Worm (Caenorhabditis elegans) whole organism, mixed stage, embryonic: ENCODE data around the gene Y49F6C.6.

Experiments used
- bed-3 ChIP-seq: fragments of 200-800 bp; sonication (Bioruptor generic); optimal IDR thresholded peaks from 3 replicates; lab custom pipeline; 2018; ENCODE audit warnings: mild to moderate bottlenecking, missing genetic modification characterization, moderate library complexity, missing compliant biosample characterization
- elt-1 ChIP-seq: sonication (generic microtip); optimal IDR thresholded peaks from 2 replicates; lab custom pipeline; 2017; ENCODE audit warnings: missing genetic modification characterization, mild to moderate bottlenecking, missing compliant biosample characterization, antibody characterized with exemption, moderate library complexity, borderline replicate concordance; ENCODE audit not compliant: insufficient read depth
- elt-3 ChIP-seq: fragments of 150-350 bp; optimal IDR thresholded peaks from 2 replicates; lab custom pipeline; 2014; ENCODE audit warnings: missing biosample characterization, missing genetic modification characterization
- ham-2 ChIP-seq: fragments of 200-800 bp; sonication (Bioruptor generic); optimal IDR thresholded peaks from 2 replicates; lab custom pipeline; 2018; ENCODE audit warnings: mild to moderate bottlenecking, missing genetic modification characterization, missing compliant biosample characterization
- lin-13 ChIP-seq: fragments of 150-350 bp; optimal IDR thresholded peaks from 2 replicates; lab custom pipeline; 2014; ENCODE audit warnings: missing biosample characterization, missing genetic modification characterization
- mep-1 ChIP-seq: fragments of 150-350 bp; optimal IDR thresholded peaks from 2 replicates; lab custom pipeline; 2017; ENCODE audit warnings: missing biosample characterization, missing genetic modification reagents, missing genetic modification characterization, inconsistent platforms
- nhr-237 ChIP-seq: fragments of 150-350 bp; optimal IDR thresholded peaks from 2 replicates; lab custom pipeline; 2014; ENCODE audit warnings: missing biosample characterization, missing genetic modification characterization
- nhr-28 ChIP-seq: fragments of 150-350 bp; optimal IDR thresholded peaks from 2 replicates; lab custom pipeline; 2014; ENCODE audit warnings: missing biosample characterization, missing genetic modification characterization
- tbx-8 ChIP-seq: fragments of 200-800 bp; sonication (Bioruptor generic); optimal IDR thresholded peaks from 2 replicates; lab custom pipeline; 2018; ENCODE audit warnings: mild to moderate bottlenecking, missing genetic modification characterization, moderate library complexity, missing compliant biosample characterization
- unc-39 ChIP-seq: fragments of 150-350 bp; optimal IDR thresholded peaks from 2 replicates; lab custom pipeline; 2014; ENCODE audit warnings: missing biosample characterization, missing genetic modification characterization
- unc-62 ChIP-seq: fragments of 150-350 bp; optimal IDR thresholded peaks from 2 replicates; lab custom pipeline; 2014; ENCODE audit warnings: missing biosample characterization, missing genetic modification reagents, missing genetic modification characterization

- TF ChIP-seq unc-62 (GFP tag; lab: Kevin White, UChicago) (no peak), tbx-8 (GFP tag; lab: Kevin White, UChicago) (no peak), nhr-28 (tag; lab: Kevin White, UChicago) (no peak), unc-39 (tag; lab: Kevin White, UChicago) (no peak), bed-3 (no peak), mep-1 (no peak), ham-2 (GFP tag; lab: Kevin White, UChicago) (no peak), lin-13 (tag; lab: Kevin White, UChicago) (no peak), elt-3 (no peak), nhr-237 (tag; lab: Kevin White, UChicago) (no peak), elt-1 (no peak)
Measured at ce11 chrII:3395484-3395883, 28.5 kb upstream of the Y49F6C.6 start, which contains the start of gene nep-20.
